Worm (Caenorhabditis elegans): ENCODE data around the gene F37C4.5.

The F37C4.5 gene

ce11 chrIV:3867252-3867651 lies 6.4 kb downstream of the F37C4.5 start, which contains the start of gene F37C4.4:
TSS of gene F37C4.4 (plus strand) at chrIV:3867309.
- TF ChIP-seq rpc-1 (optimal IDR thresholded peaks at IDR 0.05) = no peak
- no peak for TF ChIP-seq rpc-1 (tag; optimal IDR thresholded peaks at IDR 0.05)
- no peak for TF ChIP-seq nhr-120 (GFP tag; IDR thresholded peaks at IDR 0.05)
- no peak for TF ChIP-seq repo-1 (tag; optimal IDR thresholded peaks at IDR 0.05)
- no peak for TF ChIP-seq B0261.1 (tag; optimal IDR thresholded peaks at IDR 0.05)
- no peak for TF ChIP-seq F10E7.11 (tag; optimal IDR thresholded peaks at IDR 0.05)
- TF ChIP-seq ceh-100 (GFP tag; IDR thresholded peaks at IDR 0.05) = no peak

ce11 chrIV:3866018-3866417 lies 7.6 kb downstream of the F37C4.5 start:
- TF ChIP-seq nhr-80 (tag; optimal IDR thresholded peaks at IDR 0.05) (peak; percentile 34), let-607 (tag; optimal IDR thresholded peaks at IDR 0.05) (no peak)

ce11 chrIV:3864944-3865343 lies 8.7 kb downstream of the F37C4.5 start, which contains the start of gene aat-8:
TSS of gene aat-8 (minus strand) at chrIV:3865044.
- no peak for TF ChIP-seq B0261.1 (tag; optimal IDR thresholded peaks at IDR 0.05)
- no peak for TF ChIP-seq F23B12.7 (tag; optimal IDR thresholded peaks at IDR 0.05; ENCODE audit: insufficient read depth)
- no peak for TF ChIP-seq snpc-3.4 (tag; optimal IDR thresholded peaks at IDR 0.05)
- TF ChIP-seq ztf-22 (GFP tag; optimal IDR thresholded peaks at IDR 0.05) = no peak
- no peak for TF ChIP-seq hlh-26 (GFP tag; conservative IDR thresholded peaks at IDR 0.05)
- TF ChIP-seq somi-1 (GFP tag; optimal IDR thresholded peaks at IDR 0.05) = no peak
- TF ChIP-seq ztf-3 (GFP tag; optimal IDR thresholded peaks at IDR 0.05) = no peak
- no peak for TF ChIP-seq nhr-179 (tag; optimal IDR thresholded peaks at IDR 0.05)
- TF ChIP-seq T26A5.8 (tag; optimal IDR thresholded peaks at IDR 0.05) = no peak
- TF ChIP-seq aptf-3 (GFP tag; IDR thresholded peaks at IDR 0.05) = no peak
- TF ChIP-seq bed-1 (GFP tag; IDR thresholded peaks at IDR 0.05) = no peak
- no peak for TF ChIP-seq hmg-1.2 (GFP tag; IDR thresholded peaks at IDR 0.05)
- no peak for TF ChIP-seq ztf-28 (GFP tag; IDR thresholded peaks at IDR 0.05)
- TF ChIP-seq ztf-26 (tag; optimal IDR thresholded peaks at IDR 0.05) = no peak

ce11 chrIV:3862948-3863347 lies 10.7 kb downstream of the F37C4.5 start:
- TF ChIP-seq hlh-12 (tag; optimal IDR thresholded peaks at IDR 0.05) (no peak), ztf-22 (GFP tag; optimal IDR thresholded peaks at IDR 0.05) (no peak), snpc-1.1 (tag; optimal IDR thresholded peaks at IDR 0.05; ENCODE audit: insufficient read depth) (no peak), Y53G8AR.9 (GFP tag; conservative IDR thresholded peaks at IDR 0.05) (no peak), F57C9.4 (tag; optimal IDR thresholded peaks at IDR 0.05) (no peak), efl-1 (GFP tag; optimal IDR thresholded peaks at IDR 0.05) (no peak), lin-40 (tag; optimal IDR thresholded peaks at IDR 0.05) (no peak)

- TF ChIP-seq fkh-3 (tag; optimal IDR thresholded peaks at IDR 0.05) (no peak), zim-3 (tag; optimal IDR thresholded peaks at IDR 0.05) (no peak), xnd-1 (tag; optimal IDR thresholded peaks at IDR 0.05) (no peak), hlh-12 (tag; optimal IDR thresholded peaks at IDR 0.05) (no peak), ceh-40 (GFP tag; IDR thresholded peaks at IDR 0.05) (no peak), unc-62 (GFP tag; optimal IDR thresholded peaks at IDR 0.05) (no peak), bed-1 (GFP tag; IDR thresholded peaks at IDR 0.05) (no peak), rcor-1 (GFP tag; IDR thresholded peaks at IDR 0.05) (no peak), ccch-3 (GFP tag; optimal IDR thresholded peaks at IDR 0.05) (no peak), let-607 (tag; optimal IDR thresholded peaks at IDR 0.05) (no peak), B0019.2 (GFP tag; conservative IDR thresholded peaks at IDR 0.05) (no peak), nfya-2 (GFP tag; IDR thresholded peaks at IDR 0.05) (no peak)
Measured at ce11 chrIV:3860419-3860818, 13.2 kb downstream of the F37C4.5 start.

Measured in whole organism, young adult.